Fruit fly (Drosophila melanogaster): ENCODE results near the gene CG42245.

The CG42245 gene

dm6 chr3L:2651800-2652199 is 20.3 kb downstream of the CG42245 start, which contains the start of the genes ProRS-m, CG42304 and Snup:
Gene ProRS-m (minus strand): TSS chr3L:2651850.
Gene CG42304 (plus strand): TSS chr3L:2652088.
Gene Snup (plus strand): TSS chr3L:2652088.
- no peak for TF ChIP-seq gcm2 (GFP tag; optimal IDR thresholded peaks at IDR 0.05)
- no peak for TF ChIP-seq dati (GFP tag; IDR thresholded peaks at IDR 0.05)
- TF ChIP-seq mld (GFP tag; IDR thresholded peaks at IDR 0.05; ENCODE audit: partially characterized antibody): no peak
- no peak for TF ChIP-seq CG17568 (GFP tag; optimal IDR thresholded peaks at IDR 0.05)
- TF ChIP-seq sens-2 (GFP tag; IDR thresholded peaks at IDR 0.05): no peak
- no peak for TF ChIP-seq sima (GFP tag; optimal IDR thresholded peaks at IDR 0.05)
- TF ChIP-seq CG18764 (GFP tag; optimal IDR thresholded peaks at IDR 0.05): peak; percentile 5
- TF ChIP-seq en (GFP tag; optimal IDR thresholded peaks at IDR 0.05): no peak
- no peak for TF ChIP-seq CG9609 (GFP tag; optimal IDR thresholded peaks at IDR 0.05)
- TF ChIP-seq jing (GFP tag; optimal IDR thresholded peaks at IDR 0.05): no peak
- TF ChIP-seq GATAe (GFP tag; conservative IDR thresholded peaks at IDR 0.05): no peak
- TF ChIP-seq CG9437 (GFP tag; optimal IDR thresholded peaks at IDR 0.05): peak; percentile 30
- TF ChIP-seq dmrt11E (tag; optimal IDR thresholded peaks at IDR 0.05): peak; percentile 63
- TF ChIP-seq CG4820 (GFP tag; optimal IDR thresholded peaks at IDR 0.05): peak; percentile 19
- TF ChIP-seq Dp (GFP tag; optimal IDR thresholded peaks at IDR 0.05): peak; percentile 15
- peak; percentile 64; the same call in 1 of the 2 replicates for TF ChIP-seq CG32767 (GFP tag; IDR thresholded peaks at IDR 0.05)
- no peak for TF ChIP-seq eve (GFP tag; optimal IDR thresholded peaks at IDR 0.05)
- TF ChIP-seq CG15479 (GFP tag; optimal IDR thresholded peaks at IDR 0.05): no peak
- TF ChIP-seq Hr51 (GFP tag; optimal IDR thresholded peaks at IDR 0.05): peak in 1 of 2 experiments; percentile 56
- TF ChIP-seq Lhr (GFP tag; optimal IDR thresholded peaks at IDR 0.05): no peak
- TF ChIP-seq CG3995 (GFP tag; optimal IDR thresholded peaks at IDR 0.05): no peak
- no peak for TF ChIP-seq CG1603 (tag; optimal IDR thresholded peaks at IDR 0.05)
- TF ChIP-seq CG31441 (GFP tag; IDR thresholded peaks at IDR 0.05): no peak; the same call in none of the 2 replicates
- no peak for TF ChIP-seq Dip2 (GFP tag; IDR thresholded peaks at IDR 0.05)
- no peak for TF ChIP-seq CG4282 (GFP tag; optimal IDR thresholded peaks at IDR 0.05)
- TF ChIP-seq CG2712 (tag; optimal IDR thresholded peaks at IDR 0.05): peak; percentile 87
- TF ChIP-seq abd-A (tag; optimal IDR thresholded peaks at IDR 0.05): no peak
- peak; percentile 70 for TF ChIP-seq CG7839 (tag; optimal IDR thresholded peaks at IDR 0.05)
- no peak for TF ChIP-seq Optix (GFP tag; IDR thresholded peaks at IDR 0.05)
- no peak for TF ChIP-seq Hey (tag; optimal IDR thresholded peaks at IDR 0.05)
- TF ChIP-seq Poxn (GFP tag; IDR thresholded peaks at IDR 0.05): no peak
- TF ChIP-seq CG12155 (GFP tag; optimal IDR thresholded peaks at IDR 0.05): no peak
- peak; percentile 52; the same call in 1 of the 2 replicates for TF ChIP-seq ro (GFP tag; IDR thresholded peaks at IDR 0.05)
- TF ChIP-seq jigr1 (GFP tag; IDR thresholded peaks at IDR 0.05): 0 out of 3 replicates have a peak, but pooled peaks have one; percentile 53
- TF ChIP-seq CG16779 (GFP tag; IDR thresholded peaks at IDR 0.05): no peak
- peak; percentile 84 for TF ChIP-seq HLH3B (GFP tag; IDR thresholded peaks at IDR 0.05)
- no peak for TF ChIP-seq ac (GFP tag; optimal IDR thresholded peaks at IDR 0.05)
- TF ChIP-seq CG11695 (GFP tag; IDR thresholded peaks at IDR 0.05): peak; percentile 50; the same call in 1 of the 3 replicates
- TF ChIP-seq CG6254 (GFP tag; optimal IDR thresholded peaks at IDR 0.05): no peak
- TF ChIP-seq Gsc (GFP tag; IDR thresholded peaks at IDR 0.05): no peak
- TF ChIP-seq gsb-n (tag; optimal IDR thresholded peaks at IDR 0.05): peak; percentile 73
- TF ChIP-seq Side (GFP tag; optimal IDR thresholded peaks at IDR 0.05): no peak
- peak; percentile 84 for TF ChIP-seq gem (tag; optimal IDR thresholded peaks at IDR 0.05)
- TF ChIP-seq unc-4 (GFP tag; IDR thresholded peaks at IDR 0.05; ENCODE audit: partially characterized antibody): no peak
- no peak for TF ChIP-seq Eip74EF (GFP tag; optimal IDR thresholded peaks at IDR 0.05)
- TF ChIP-seq sc (optimal IDR thresholded peaks at IDR 0.05): no peak
- TF ChIP-seq sc (GFP tag; optimal IDR thresholded peaks at IDR 0.05): no peak
- no peak for TF ChIP-seq p53 (GFP tag; optimal IDR thresholded peaks at IDR 0.05)
- TF ChIP-seq vvl (GFP tag; IDR thresholded peaks at IDR 0.05): peak; percentile 86
- no peak for TF ChIP-seq run (tag; optimal IDR thresholded peaks at IDR 0.05)
- TF ChIP-seq CG12942 (GFP tag; optimal IDR thresholded peaks at IDR 0.05): peak; percentile 12
- TF ChIP-seq MESR4 (GFP tag; optimal IDR thresholded peaks at IDR 0.05): no peak
